Worm (Caenorhabditis elegans): ENCODE measurements around the gene srg-59.

- TF ChIP-seq elt-1 (tag; optimal IDR thresholded peaks at IDR 0.05) (no peak), R02D3.7 (tag; optimal IDR thresholded peaks at IDR 0.05) (no peak), nhr-11 (tag; optimal IDR thresholded peaks at IDR 0.05) (no peak), ztf-11 (tag; optimal IDR thresholded peaks at IDR 0.05) (no peak), mdl-1 (tag; optimal IDR thresholded peaks at IDR 0.05) (no peak), nhr-237 (tag; optimal IDR thresholded peaks at IDR 0.05) (no peak), alr-1 (tag; optimal IDR thresholded peaks at IDR 0.05) (no peak), nhr-12 (tag; optimal IDR thresholded peaks at IDR 0.05) (no peak), lin-13 (GFP tag; optimal IDR thresholded peaks at IDR 0.05) (no peak), skn-1 (tag; optimal IDR thresholded peaks at IDR 0.05) (no peak)
These were observed 48.9 kb upstream of the srg-59 start, which contains the start of gene srj-18 for ce11 chrV:2774042-2774441.
